Fruit fly (Drosophila melanogaster) whole organism, embryonic: ENCODE results near the gene CG33110.
A peak's percentile ranks its signal among the peaks of the same experiment; 100 is the strongest.

Source experiments
- C15 ChIP-seq: fragments of 200-800 bp; sonication (Bioruptor generic); IDR thresholded peaks from 3 replicates; pipeline ENCODE4 v1.3.6; 2022; ENCODE audit warnings: missing biosample characterization, missing genetic modification characterization
- CG10565 ChIP-seq: fragments of 200-800 bp; sonication (Bioruptor generic); optimal IDR thresholded peaks from 3 replicates; lab custom pipeline; 2016; ENCODE audit warnings: missing biosample characterization, mild to moderate bottlenecking, missing genetic modification characterization
- CG11093 ChIP-seq: fragments of 200-800 bp; sonication (Bioruptor generic); IDR thresholded peaks from 3 replicates; pipeline ENCODE4 v1.3.6; 2022; ENCODE audit warnings: missing biosample characterization, missing genetic modification characterization
- CG12236 ChIP-seq: fragments of 200-800 bp; sonication (Bioruptor generic); optimal IDR thresholded peaks from 2 replicates; lab custom pipeline; 2016; ENCODE audit warnings: missing biosample characterization, missing genetic modification characterization
- CG14860 ChIP-seq: fragments of 200-800 bp; sonication (Bioruptor generic); IDR thresholded peaks from 3 replicates; pipeline ENCODE4 v1.3.6; 2022; ENCODE audit warnings: missing biosample characterization, missing genetic modification characterization; ENCODE audit not compliant: partially characterized antibody
- CG2199 ChIP-seq: fragments of 200-800 bp; sonication (Bioruptor generic); IDR thresholded peaks from 3 replicates; pipeline ENCODE4 v1.3.6; 2022; ENCODE audit warnings: missing biosample characterization, missing genetic modification characterization
- CG30431 ChIP-seq: fragments of 200-800 bp; sonication (Bioruptor generic); optimal IDR thresholded peaks from 2 replicates; lab custom pipeline; 2017; ENCODE audit warnings: missing biosample characterization, missing genetic modification characterization
- CG33213 ChIP-seq: fragments of 200-800 bp; sonication (Bioruptor generic); optimal IDR thresholded peaks from 3 replicates; lab custom pipeline; 2016; ENCODE audit warnings: missing biosample characterization, missing genetic modification characterization
- CG33557 ChIP-seq: fragments of 200-800 bp; sonication (Bioruptor generic); optimal IDR thresholded peaks from 2 replicates; lab custom pipeline; 2019; ENCODE audit warnings: missing biosample characterization, mild to moderate bottlenecking, missing genetic modification characterization, moderate library complexity
- CG34376 ChIP-seq: fragments of 200-800 bp; sonication (Bioruptor generic); optimal IDR thresholded peaks from 2 replicates; lab custom pipeline; 2018; ENCODE audit warnings: missing biosample characterization, mild to moderate bottlenecking, missing genetic modification characterization
- CG3838 ChIP-seq: fragments of 200-800 bp; sonication (Bioruptor generic); optimal IDR thresholded peaks from 3 replicates; lab custom pipeline; 2016; ENCODE audit warnings: missing biosample characterization, missing genetic modification characterization
- CG3847 ChIP-seq: fragments of 200-800 bp; sonication (Bioruptor generic); IDR thresholded peaks from 2 replicates; pipeline ENCODE4 v1.3.6; 2022; ENCODE audit warnings: missing biosample characterization, missing genetic modification characterization
- CG3995 ChIP-seq: fragments of 200-800 bp; sonication (Bioruptor generic); optimal IDR thresholded peaks from 3 replicates; lab custom pipeline; 2016; ENCODE audit warnings: missing biosample characterization, missing genetic modification characterization
- CG4617 ChIP-seq: fragments of 200-800 bp; sonication (Bioruptor generic); optimal IDR thresholded peaks from 3 replicates; lab custom pipeline; 2016; ENCODE audit warnings: missing biosample characterization, missing genetic modification characterization, borderline replicate concordance
- CG6683 ChIP-seq: fragments of 200-800 bp; sonication (Bioruptor generic); optimal IDR thresholded peaks from 2 replicates; lab custom pipeline; 2017; ENCODE audit warnings: missing biosample characterization, mild to moderate bottlenecking, missing genetic modification characterization, missing genetic modification reagents
- CG6689 ChIP-seq: fragments of 200-800 bp; sonication (Bioruptor generic); IDR thresholded peaks from 2 replicates; pipeline ENCODE4 v1.3.6; 2022; ENCODE audit warnings: missing biosample characterization, missing genetic modification characterization
- CG9215 ChIP-seq: fragments of 200-800 bp; sonication (Bioruptor generic); IDR thresholded peaks from 2 replicates; pipeline ENCODE4 v1.3.6; 2022; ENCODE audit warnings: missing biosample characterization, missing genetic modification characterization
- Dbx ChIP-seq: fragments of 200-800 bp; sonication (Bioruptor generic); IDR thresholded peaks from 3 replicates; pipeline ENCODE4 v1.3.6; 2022; ENCODE audit warnings: missing biosample characterization, missing genetic modification characterization
- E2f1 ChIP-seq: fragments of 200-800 bp; sonication (Bioruptor generic); IDR thresholded peaks from 2 replicates; pipeline ENCODE4 v1.3.6; 2022; ENCODE audit warnings: missing biosample characterization, missing genetic modification characterization
- E2f2 ChIP-seq: fragments of 200-800 bp; sonication (Bioruptor generic); IDR thresholded peaks from 2 replicates; pipeline ENCODE4 v1.3.6; 2022; ENCODE audit warnings: missing biosample characterization, missing genetic modification characterization
- Ets65A ChIP-seq: fragments of 200-800 bp; sonication (Bioruptor generic); peaks from one replicate; lab custom pipeline; 2016; ENCODE audit warnings: missing biosample characterization, missing genetic modification characterization
- Hr78 ChIP-seq, 2 experiments: fragments of 200-800 bp in 1 of 2; fragments of >200 bp in 1 of 2; sonication (Bioruptor generic) in 1 of 2; optimal IDR thresholded peaks; 2 replicates each; lab custom pipeline; 2017 to 2019; ENCODE audit warnings: missing biosample characterization in 2 of 2, missing genetic modification characterization in 2 of 2, mild to moderate bottlenecking in 1 of 2, moderate library complexity in 1 of 2
- Mes4 ChIP-seq: fragments of 200-800 bp; sonication (Bioruptor generic); optimal IDR thresholded peaks from 2 replicates; lab custom pipeline; 2016; ENCODE audit warnings: missing biosample characterization, missing genetic modification characterization
- Myb ChIP-seq: fragments of 200-800 bp; sonication (Bioruptor generic); optimal IDR thresholded peaks from 2 replicates; lab custom pipeline; 2016; ENCODE audit warnings: missing biosample characterization, missing genetic modification characterization
- NC2α ChIP-seq: fragments of 200-800 bp; sonication (Bioruptor generic); optimal IDR thresholded peaks from 2 replicates; lab custom pipeline; 2016; ENCODE audit warnings: missing biosample characterization, missing genetic modification characterization
- NfI ChIP-seq: fragments of 200-800 bp; sonication (Bioruptor generic); optimal IDR thresholded peaks from 3 replicates; lab custom pipeline; 2018; ENCODE audit warnings: missing biosample characterization, mild to moderate bottlenecking, missing genetic modification characterization, moderate library complexity
- Poxn ChIP-seq: fragments of 200-800 bp; sonication (Bioruptor generic); IDR thresholded peaks from 2 replicates; pipeline ENCODE4 v1.3.6; 2022; ENCODE audit warnings: missing biosample characterization, missing genetic modification characterization
- Ptx1 ChIP-seq: fragments of 200-800 bp; sonication (Bioruptor generic); IDR thresholded peaks from 2 replicates; pipeline ENCODE4 v1.3.6; 2022; ENCODE audit warnings: missing biosample characterization, missing genetic modification characterization
- Six4 ChIP-seq: fragments of 200-800 bp; sonication (Bioruptor generic); optimal IDR thresholded peaks from 2 replicates; lab custom pipeline; 2016; ENCODE audit warnings: missing biosample characterization, missing genetic modification characterization
- Vsx1 ChIP-seq: fragments of 200-800 bp; sonication (Bioruptor generic); optimal IDR thresholded peaks from 2 replicates; lab custom pipeline; 2017; ENCODE audit warnings: missing biosample characterization, mild to moderate bottlenecking, missing genetic modification characterization, missing genetic modification reagents
- cad ChIP-seq: fragments of >200 bp; optimal IDR thresholded peaks from 2 replicates; lab custom pipeline; 2017; ENCODE audit warnings: missing biosample characterization, missing genetic modification characterization
- cato ChIP-seq: fragments of 200-800 bp; sonication (Bioruptor generic); optimal IDR thresholded peaks from 2 replicates; lab custom pipeline; 2016; ENCODE audit warnings: missing biosample characterization, missing genetic modification characterization, borderline replicate concordance
- chn ChIP-seq: fragments of 200-800 bp; sonication (Bioruptor generic); optimal IDR thresholded peaks from 2 replicates; lab custom pipeline; 2016; ENCODE audit warnings: missing biosample characterization, missing genetic modification characterization
- crp ChIP-seq, 2 experiments: fragments of 200-800 bp; sonication (Bioruptor generic); optimal IDR thresholded peaks; 2 replicates in 1 of 2; 3 replicates in 1 of 2; lab custom pipeline; 2017; ENCODE audit warnings: missing biosample characterization in 2 of 2, missing genetic modification characterization in 2 of 2, mild to moderate bottlenecking in 1 of 2, moderate library complexity in 1 of 2
- emc ChIP-seq: fragments of 200-800 bp; sonication (Bioruptor generic); optimal IDR thresholded peaks from 2 replicates; lab custom pipeline; 2016; ENCODE audit warnings: missing biosample characterization, missing genetic modification characterization
- fd96Cb ChIP-seq: fragments of 200-800 bp; sonication (Bioruptor generic); optimal IDR thresholded peaks from 2 replicates; lab custom pipeline; 2018; ENCODE audit warnings: missing biosample characterization, mild to moderate bottlenecking, missing genetic modification characterization, moderate library complexity
- gcm2 ChIP-seq: fragments of 200-800 bp; sonication (Bioruptor generic); optimal IDR thresholded peaks from 2 replicates; lab custom pipeline; 2016; ENCODE audit warnings: missing biosample characterization, missing genetic modification characterization
- gsb ChIP-seq: fragments of 200-800 bp; sonication (Bioruptor generic); IDR thresholded peaks from 2 replicates; pipeline ENCODE4 v1.3.6; 2022; ENCODE audit warnings: missing biosample characterization, missing genetic modification characterization
- hth ChIP-seq: fragments of >200 bp; optimal IDR thresholded peaks from 2 replicates; lab custom pipeline; 2017; ENCODE audit warnings: inconsistent platforms
- inv ChIP-seq: fragments of 200-800 bp; sonication (Bioruptor generic); IDR thresholded peaks from 2 replicates; pipeline ENCODE4 v1.3.6; 2022; ENCODE audit warnings: missing biosample characterization, missing genetic modification characterization; ENCODE audit not compliant: partially characterized antibody
- lab ChIP-seq: fragments of 200-800 bp; sonication (Bioruptor generic); optimal IDR thresholded peaks from 3 replicates; lab custom pipeline; 2017; ENCODE audit warnings: missing biosample characterization, missing genetic modification characterization, mild to moderate bottlenecking, moderate library complexity, missing genetic modification reagents
- lilli ChIP-seq: fragments of 200-800 bp; sonication (Bioruptor generic); optimal IDR thresholded peaks from 3 replicates; lab custom pipeline; 2016; ENCODE audit warnings: missing biosample characterization, missing genetic modification characterization
- lola ChIP-seq, 3 experiments: fragments of >200 bp in 2 of 3; fragments of 200-800 bp in 1 of 3; sonication (Bioruptor generic) in 1 of 3; optimal IDR thresholded peaks; 2 replicates each; lab custom pipeline; 2017 to 2019; ENCODE audit warnings: missing biosample characterization in 3 of 3, missing genetic modification characterization in 3 of 3, mild to moderate bottlenecking in 1 of 3, moderate library complexity in 1 of 3
- pho ChIP-seq: fragments of 200-800 bp; sonication (Bioruptor generic); optimal IDR thresholded peaks from 2 replicates; lab custom pipeline; 2016; ENCODE audit warnings: missing biosample characterization, missing genetic modification characterization
- slou ChIP-seq: fragments of 200-800 bp; sonication (Bioruptor generic); optimal IDR thresholded peaks from 3 replicates; lab custom pipeline; 2016; ENCODE audit warnings: missing biosample characterization, missing genetic modification characterization
- tio ChIP-seq: fragments of 200-800 bp; sonication (Bioruptor generic); optimal IDR thresholded peaks from 2 replicates; lab custom pipeline; 2017; ENCODE audit warnings: missing biosample characterization, missing genetic modification characterization, inconsistent platforms
- wdn ChIP-seq: fragments of 200-800 bp; sonication (Bioruptor generic); IDR thresholded peaks from 2 replicates; pipeline ENCODE4 v1.3.6; 2022; ENCODE audit warnings: missing biosample characterization, missing genetic modification characterization
- wek ChIP-seq: fragments of 200-800 bp; sonication (Bioruptor generic); optimal IDR thresholded peaks from 3 replicates; lab custom pipeline; 2018; ENCODE audit warnings: missing biosample characterization, mild to moderate bottlenecking, missing genetic modification characterization, moderate library complexity
- wor ChIP-seq: fragments of 200-800 bp; sonication (Bioruptor generic); IDR thresholded peaks from 2 replicates; pipeline ENCODE4 v1.3.6; 2022; ENCODE audit warnings: missing biosample characterization, missing genetic modification characterization
- z ChIP-seq: fragments of 200-800 bp; sonication (Bioruptor generic); IDR thresholded peaks from 3 replicates; pipeline ENCODE4 v1.3.6; 2022; ENCODE audit warnings: missing biosample characterization, missing genetic modification characterization

The CG33110 gene

dm6 chr3R:22597344-22597954 is 27.5 kb downstream of the CG33110 start (continued):
- TF ChIP-seq crp (GFP tag; optimal IDR thresholded peaks at IDR 0.05; lab: Kevin White, UChicago): peak in 1 of 2 experiments; percentile 17
- TF ChIP-seq CG34376 (GFP tag; lab: Kevin White, UChicago): no peak
- TF ChIP-seq CG3847 (GFP tag; lab: Robert Waterston, UW): peak; percentile 59
- TF ChIP-seq wdn (GFP tag; lab: Robert Waterston, UW): no peak
- no peak for TF ChIP-seq CG3995 (GFP tag; lab: Kevin White, UChicago)
- no peak for TF ChIP-seq gcm2
- TF ChIP-seq CG3838: no peak
- TF ChIP-seq Poxn (GFP tag; lab: Robert Waterston, UW): no peak
- TF ChIP-seq fd96Cb (tag; lab: Kevin White, UChicago): peak; percentile 76
- TF ChIP-seq Vsx1 (GFP tag; lab: Kevin White, UChicago): no peak
- peak; percentile 56 for TF ChIP-seq Six4 (GFP tag; lab: Kevin White, UChicago)
- peak; percentile 41 for TF ChIP-seq chn (GFP tag; lab: Kevin White, UChicago)
- TF ChIP-seq z (GFP tag; lab: Robert Waterston, UW): no peak
- TF ChIP-seq CG10565: no peak
- TF ChIP-seq cato: peak; percentile 45
- TF ChIP-seq CG2199 (GFP tag; lab: Robert Waterston, UW): 0 out of 3 replicates have a peak, but pooled peaks have one; percentile 80
- TF ChIP-seq lab: peak; percentile 72
- TF ChIP-seq Dbx (GFP tag; lab: Robert Waterston, UW): peak; percentile 55; the same call in 1 of the 3 replicates
- TF ChIP-seq CG6689: peak; percentile 77
- TF ChIP-seq lilli (GFP tag; lab: Kevin White, UChicago): peak; percentile 55
- peak; percentile 23 for TF ChIP-seq CG12236 (GFP tag; lab: Kevin White, UChicago)
- TF ChIP-seq Myb (GFP tag; lab: Kevin White, UChicago): peak; percentile 29
- peak; percentile 38; the same call in 1 of the 2 replicates for TF ChIP-seq E2f2 (GFP tag; lab: Robert Waterston, UW)
- peak; percentile 72; the same call in 2 of the 3 replicates for TF ChIP-seq CG11093 (GFP tag; lab: Robert Waterston, UW)
- TF ChIP-seq CG33557 (GFP tag; lab: Kevin White, UChicago): peak; percentile 57
- TF ChIP-seq wor (GFP tag; lab: Robert Waterston, UW): peak; percentile 69; the same call in 1 of the 2 replicates
- TF ChIP-seq CG4617 (GFP tag; lab: Kevin White, UChicago): no peak
- peak in 1 of 2 experiments; percentile 87 for TF ChIP-seq Hr78 (GFP tag; optimal IDR thresholded peaks at IDR 0.05; lab: Kevin White, UChicago)
- TF ChIP-seq wek (GFP tag; lab: Kevin White, UChicago): peak; percentile 33
- peak; percentile 27 for TF ChIP-seq CG6683
- TF ChIP-seq emc: no peak
- no peak for TF ChIP-seq tio (GFP tag; lab: Kevin White, UChicago)
- peak; percentile 6 for TF ChIP-seq CG33213
- TF ChIP-seq pho (GFP tag; lab: Kevin White, UChicago): no peak
- TF ChIP-seq cad (GFP tag; lab: Kevin White, UChicago): no peak
- no peak for TF ChIP-seq lola (GFP tag; optimal IDR thresholded peaks at IDR 0.05; lab: Kevin White, UChicago)
- TF ChIP-seq C15 (GFP tag; lab: Robert Waterston, UW): no peak
- TF ChIP-seq NC2α (GFP tag; lab: Kevin White, UChicago): no peak
- TF ChIP-seq Mes4 (GFP tag; lab: Kevin White, UChicago): peak; percentile 54
- 0 out of 2 replicates have a peak, but pooled peaks have one; percentile 44 for TF ChIP-seq gsb (GFP tag; lab: Robert Waterston, UW)
- no peak for TF ChIP-seq slou
- TF ChIP-seq hth: no peak
- TF ChIP-seq CG30431: peak; percentile 47
- TF ChIP-seq E2f1: peak; percentile 70
- peak; percentile 66 for TF ChIP-seq NfI
- TF ChIP-seq Ptx1: peak; percentile 82
- TF ChIP-seq CG9215 (GFP tag; lab: Robert Waterston, UW): peak; percentile 60
- peak; percentile 85 for TF ChIP-seq Ets65A (GFP tag; lab: Kevin White, UChicago)
- TF ChIP-seq CG14860 (GFP tag; lab: Robert Waterston, UW): no peak
- no peak for TF ChIP-seq inv (GFP tag; lab: Robert Waterston, UW)
